Worm (Caenorhabditis elegans): ENCODE data around the gene B0563.7.

DNA sequence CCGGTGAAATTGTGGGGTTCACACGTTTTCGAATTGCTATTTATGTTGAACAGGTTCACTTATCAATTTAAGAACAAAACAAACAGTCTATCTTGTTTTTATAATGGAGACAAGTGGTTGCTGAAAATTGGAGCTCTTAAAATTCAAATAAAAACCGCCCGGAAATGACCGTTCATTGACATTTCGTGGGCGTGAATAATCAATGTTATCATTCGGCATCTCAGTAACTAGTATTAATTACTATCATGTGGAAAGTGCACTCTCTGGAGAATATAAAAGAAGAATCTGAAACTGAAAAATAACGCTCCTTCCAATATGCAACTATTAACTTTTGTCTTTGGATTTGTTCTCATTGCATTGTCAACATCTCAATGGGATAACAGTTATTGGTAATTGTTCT, 14.1 kb upstream of the B0563.7 start, which contains the start of gene B0563.9:
- no peak for TF ChIP-seq lin-39 (tag; optimal IDR thresholded peaks at IDR 0.05)
- TF ChIP-seq egl-13 (tag; optimal IDR thresholded peaks at IDR 0.05), result no peak
- no peak for TF ChIP-seq elt-3 (tag; optimal IDR thresholded peaks at IDR 0.05)
- TF ChIP-seq mdl-1 (tag; optimal IDR thresholded peaks at IDR 0.05), result no peak
- no peak for TF ChIP-seq lir-3 (tag; optimal IDR thresholded peaks at IDR 0.05; ENCODE audit: poor library complexity)
- TF ChIP-seq blmp-1 (tag; optimal IDR thresholded peaks at IDR 0.05), result no peak
- no peak for TF ChIP-seq aly-2 (tag; optimal IDR thresholded peaks at IDR 0.05)
- no peak for TF ChIP-seq egl-27 (tag; optimal IDR thresholded peaks at IDR 0.05)
- no peak for TF ChIP-seq nhr-28 (tag; optimal IDR thresholded peaks at IDR 0.05)
- TF ChIP-seq zag-1 (tag; optimal IDR thresholded peaks at IDR 0.05), result no peak

All from whole organism, L1 larva.